Fruit fly (Drosophila melanogaster) whole organism, embryonic: ENCODE measurements around the gene mTerf3.
A peak's percentile ranks its signal among the peaks of the same experiment; 100 is the strongest.

Experiments used
- Atf-2 ChIP-seq: fragments of 200-800 bp; sonication (Bioruptor generic); optimal IDR thresholded peaks from 2 replicates; lab custom pipeline; 2016; ENCODE audit warnings: missing biosample characterization, missing genetic modification characterization
- Awh ChIP-seq: fragments of 200-800 bp; sonication (Bioruptor generic); IDR thresholded peaks from 2 replicates; pipeline ENCODE4, ENCODE4 v1.3.6; 2022; ENCODE audit warnings: missing biosample characterization, missing genetic modification characterization
- C15 ChIP-seq: fragments of 200-800 bp; sonication (Bioruptor generic); IDR thresholded peaks from 3 replicates; pipeline ENCODE4 v1.3.6; 2022; ENCODE audit warnings: missing biosample characterization, missing genetic modification characterization
- CG1024 ChIP-seq: fragments of 200-800 bp; sonication (Bioruptor generic); IDR thresholded peaks from 2 replicates; pipeline ENCODE4 v1.3.6; 2022; ENCODE audit warnings: missing biosample characterization, missing genetic modification characterization
- CG11093 ChIP-seq: fragments of 200-800 bp; sonication (Bioruptor generic); IDR thresholded peaks from 3 replicates; pipeline ENCODE4 v1.3.6; 2022; ENCODE audit warnings: missing biosample characterization, missing genetic modification characterization
- CG11560 ChIP-seq: fragments of 200-800 bp; sonication (Bioruptor generic); IDR thresholded peaks from 3 replicates; pipeline ENCODE4 v1.3.6; 2022; ENCODE audit warnings: missing biosample characterization, missing genetic modification characterization
- CG15073 ChIP-seq: fragments of 200-800 bp; sonication (Bioruptor generic); optimal IDR thresholded peaks from 2 replicates; lab custom pipeline; 2016; ENCODE audit warnings: missing biosample characterization, missing genetic modification characterization
- CG17802 ChIP-seq: fragments of 200-800 bp; sonication (Bioruptor generic); optimal IDR thresholded peaks from 2 replicates; lab custom pipeline; 2018; ENCODE audit warnings: missing biosample characterization, mild to moderate bottlenecking, missing genetic modification characterization, moderate library complexity
- CG1832 ChIP-seq: fragments of 200-800 bp; sonication (Bioruptor generic); optimal IDR thresholded peaks from 2 replicates; lab custom pipeline; 2017; ENCODE audit warnings: missing biosample characterization, mild to moderate bottlenecking, missing genetic modification characterization, inconsistent platforms
- CG3065 ChIP-seq: fragments of 200-800 bp; sonication (Bioruptor generic); optimal IDR thresholded peaks from 2 replicates; lab custom pipeline; 2016; ENCODE audit warnings: missing biosample characterization, missing genetic modification characterization
- CG3838 ChIP-seq: fragments of 200-800 bp; sonication (Bioruptor generic); optimal IDR thresholded peaks from 3 replicates; lab custom pipeline; 2016; ENCODE audit warnings: missing biosample characterization, missing genetic modification characterization
- CG43689 ChIP-seq: fragments of 200-800 bp; sonication (Bioruptor generic); IDR thresholded peaks from 2 replicates; pipeline ENCODE4 v1.3.6; 2022; ENCODE audit warnings: missing biosample characterization, missing genetic modification characterization
- CG4617 ChIP-seq: fragments of 200-800 bp; sonication (Bioruptor generic); optimal IDR thresholded peaks from 3 replicates; lab custom pipeline; 2016; ENCODE audit warnings: missing biosample characterization, missing genetic modification characterization, borderline replicate concordance
- CG6175 ChIP-seq: fragments of 200-800 bp; sonication (Bioruptor generic); IDR thresholded peaks from 3 replicates; pipeline ENCODE4 v1.3.6; 2022; ENCODE audit warnings: missing biosample characterization, missing genetic modification characterization
- CG7271 ChIP-seq: fragments of 200-800 bp; sonication (Bioruptor generic); optimal IDR thresholded peaks from 2 replicates; lab custom pipeline; 2018; ENCODE audit warnings: missing biosample characterization, mild to moderate bottlenecking, missing genetic modification characterization, moderate library complexity
- CG7372 ChIP-seq: fragments of 200-800 bp; sonication (Bioruptor generic); IDR thresholded peaks from 2 replicates; pipeline ENCODE4 v1.3.6; 2022; ENCODE audit warnings: missing biosample characterization, missing genetic modification characterization
- CG8388 ChIP-seq: fragments of 200-800 bp; sonication (Bioruptor generic); optimal IDR thresholded peaks from 2 replicates; lab custom pipeline; 2019; ENCODE audit warnings: missing biosample characterization, mild to moderate bottlenecking, missing genetic modification characterization, moderate library complexity
- CG9609 ChIP-seq: fragments of 200-800 bp; sonication (Bioruptor generic); optimal IDR thresholded peaks from 3 replicates; lab custom pipeline; 2016; ENCODE audit warnings: missing biosample characterization, missing genetic modification characterization
- Chrac-16 ChIP-seq: fragments of 200-800 bp; sonication (Bioruptor generic); optimal IDR thresholded peaks from 3 replicates; lab custom pipeline; 2016; ENCODE audit warnings: missing biosample characterization, missing genetic modification characterization
- Doc3 ChIP-seq: fragments of 200-800 bp; sonication (Bioruptor generic); IDR thresholded peaks from 3 replicates; pipeline ENCODE4 v1.3.6; 2022; ENCODE audit warnings: missing biosample characterization, missing genetic modification characterization; ENCODE audit not compliant: partially characterized antibody
- Ets65A ChIP-seq: fragments of 200-800 bp; sonication (Bioruptor generic); peaks from one replicate; lab custom pipeline; 2016; ENCODE audit warnings: missing biosample characterization, missing genetic modification characterization
- Ets97D ChIP-seq: fragments of 200-800 bp; sonication (Bioruptor generic); optimal IDR thresholded peaks from 3 replicates; lab custom pipeline; 2016; ENCODE audit warnings: missing biosample characterization, missing genetic modification characterization
- GATAe ChIP-seq: fragments of 200-800 bp; sonication (Bioruptor generic); conservative IDR thresholded peaks from 2 replicates; pipeline ENCODE4 v1.3.6; 2022; ENCODE audit warnings: missing biosample characterization, missing genetic modification characterization
- HLH3B ChIP-seq: fragments of 200-800 bp; sonication (Bioruptor generic); IDR thresholded peaks from 2 replicates; pipeline ENCODE4 v1.3.6; 2022; ENCODE audit warnings: missing biosample characterization, missing genetic modification characterization
- Hr3 ChIP-seq: fragments of 200-800 bp; sonication (Bioruptor generic); optimal IDR thresholded peaks from 3 replicates; lab custom pipeline; 2016; ENCODE audit warnings: missing biosample characterization, missing genetic modification characterization
- MBD-R2 ChIP-seq: fragments of 200-800 bp; sonication (Bioruptor generic); IDR thresholded peaks from 2 replicates; pipeline ENCODE4 v1.3.6; 2022; ENCODE audit warnings: missing biosample characterization, missing genetic modification characterization
- Nf-YA ChIP-seq: fragments of 200-800 bp; sonication (Bioruptor generic); IDR thresholded peaks from 2 replicates; pipeline ENCODE4 v1.3.6; 2022; ENCODE audit warnings: missing biosample characterization, missing genetic modification characterization
- Ravus ChIP-seq: fragments of 200-800 bp; sonication (Bioruptor generic); IDR thresholded peaks from 2 replicates; pipeline ENCODE4 v1.3.6; 2022; ENCODE audit warnings: missing biosample characterization, missing genetic modification characterization
- Rfx ChIP-seq: fragments of 200-800 bp; sonication (Bioruptor generic); IDR thresholded peaks from 2 replicates; pipeline ENCODE4 v1.3.6; 2022; ENCODE audit warnings: missing biosample characterization, missing genetic modification characterization
- TFAM ChIP-seq: fragments of 200-800 bp; sonication (Bioruptor generic); optimal IDR thresholded peaks from 2 replicates; lab custom pipeline; 2017; ENCODE audit warnings: missing biosample characterization, missing genetic modification characterization, inconsistent platforms
- ac ChIP-seq: fragments of 200-800 bp; sonication (Bioruptor generic); optimal IDR thresholded peaks from 3 replicates; lab custom pipeline; 2017; ENCODE audit warnings: missing biosample characterization, mild to moderate bottlenecking, missing genetic modification characterization
- amos ChIP-seq: fragments of 200-800 bp; sonication (Bioruptor generic); IDR thresholded peaks from 2 replicates; pipeline ENCODE4 v1.3.6; 2022; ENCODE audit warnings: missing biosample characterization, missing genetic modification characterization; ENCODE audit not compliant: partially characterized antibody
- cato ChIP-seq: fragments of 200-800 bp; sonication (Bioruptor generic); optimal IDR thresholded peaks from 2 replicates; lab custom pipeline; 2016; ENCODE audit warnings: missing biosample characterization, missing genetic modification characterization, borderline replicate concordance
- caup ChIP-seq: fragments of 200-800 bp; sonication (Bioruptor generic); optimal IDR thresholded peaks from 3 replicates; lab custom pipeline; 2017; ENCODE audit warnings: missing biosample characterization, mild to moderate bottlenecking, missing genetic modification characterization, moderate library complexity; ENCODE audit not compliant: severe bottlenecking
- chinmo ChIP-seq: fragments of 200-800 bp; sonication (Bioruptor generic); IDR thresholded peaks from 4 replicates; pipeline ENCODE4 v1.3.6; 2022; ENCODE audit warnings: missing biosample characterization, missing genetic modification characterization; ENCODE audit not compliant: partially characterized antibody
- dm ChIP-seq: fragments of 200-800 bp; sonication (Bioruptor generic); optimal IDR thresholded peaks from 3 replicates; lab custom pipeline; 2016; ENCODE audit warnings: missing biosample characterization, missing genetic modification characterization
- dpn ChIP-seq, 2 experiments: fragments of 200-800 bp; sonication (Bioruptor generic); optimal IDR thresholded peaks; 3 replicates each; lab custom pipeline; 2016; ENCODE audit warnings: missing biosample characterization in 2 of 2, missing genetic modification characterization in 2 of 2
- grau ChIP-seq: fragments of 200-800 bp; optimal IDR thresholded peaks from 3 replicates; lab custom pipeline; 2019; ENCODE audit warnings: missing biosample characterization, mild to moderate bottlenecking, missing genetic modification characterization, moderate library complexity
- ham ChIP-seq: fragments of 200-800 bp; sonication (Bioruptor generic); IDR thresholded peaks from 2 replicates; pipeline ENCODE4 v1.3.6; 2022; ENCODE audit warnings: missing biosample characterization, missing genetic modification characterization
- her ChIP-seq: fragments of 200-800 bp; sonication (Bioruptor generic); optimal IDR thresholded peaks from 2 replicates; lab custom pipeline; 2016; ENCODE audit warnings: missing biosample characterization, missing genetic modification characterization
- ken ChIP-seq: fragments of 200-800 bp; sonication (Bioruptor generic); IDR thresholded peaks from 3 replicates; pipeline ENCODE4 v1.3.6; 2022; ENCODE audit warnings: missing biosample characterization, missing genetic modification characterization
- lab ChIP-seq: fragments of 200-800 bp; sonication (Bioruptor generic); optimal IDR thresholded peaks from 3 replicates; lab custom pipeline; 2017; ENCODE audit warnings: missing biosample characterization, missing genetic modification characterization, mild to moderate bottlenecking, moderate library complexity, missing genetic modification reagents
- lov ChIP-seq, 2 experiments: fragments of 200-800 bp in 1 of 2; fragments of >200 bp in 1 of 2; sonication (Bioruptor generic) in 1 of 2; IDR thresholded peaks in 1 of 2; optimal IDR thresholded peaks in 1 of 2; 2 replicates in 1 of 2; 3 replicates in 1 of 2; pipeline versions ENCODE4 v1.3.6 to Lab custom; 2017 to 2022; ENCODE audit warnings: missing biosample characterization in 1 of 2, missing genetic modification characterization in 1 of 2
- otp ChIP-seq: fragments of 200-800 bp; sonication (Bioruptor generic); IDR thresholded peaks from 3 replicates; pipeline ENCODE4, ENCODE4 v1.3.6; 2022; ENCODE audit warnings: missing biosample characterization, missing genetic modification characterization
- pum ChIP-seq: fragments of 200-800 bp; sonication (Bioruptor generic); optimal IDR thresholded peaks from 2 replicates; lab custom pipeline; 2016; ENCODE audit warnings: missing biosample characterization, missing genetic modification characterization
- pzg ChIP-seq: fragments of 200-800 bp; sonication (Bioruptor generic); optimal IDR thresholded peaks from 3 replicates; lab custom pipeline; 2018; ENCODE audit warnings: missing biosample characterization, mild to moderate bottlenecking, missing genetic modification characterization, moderate library complexity
- sob ChIP-seq: fragments of 200-800 bp; sonication (Bioruptor generic); IDR thresholded peaks from 2 replicates; pipeline ENCODE4 v1.3.6; 2022; ENCODE audit warnings: missing biosample characterization, missing genetic modification characterization
- ssp ChIP-seq: fragments of 200-800 bp; sonication (Bioruptor generic); IDR thresholded peaks from 2 replicates; pipeline ENCODE4 v1.3.6; 2022; ENCODE audit warnings: missing biosample characterization, missing genetic modification characterization

mTerf3 gene

dm6 chr3L:20540182-20540974 lies 19.8 kb upstream of the mTerf3 start, which contains the start of gene Rcd2 (continued):
- TF ChIP-seq her (no peak), chinmo (peak; percentile 81; the same call in 3 of the 4 replicates), dpn (GFP tag; optimal IDR thresholded peaks at IDR 0.05; lab: Kevin White, UChicago) (peak; percentile 28 to 65), CG15073 (GFP tag; lab: Kevin White, UChicago) (no peak), Doc3 (GFP tag; lab: Robert Waterston, UW) (peak; percentile 86; the same call in 2 of the 3 replicates), Hr3 (GFP tag; lab: Kevin White, UChicago) (peak; percentile 59), grau (tag; lab: Kevin White, UChicago) (peak; percentile 92), CG43689 (GFP tag; lab: Robert Waterston, UW) (no peak), HLH3B (peak; percentile 58; the same call in 1 of the 2 replicates), caup (GFP tag; lab: Kevin White, UChicago) (peak; percentile 88), lov (optimal IDR thresholded peaks at IDR 0.05; lab: Kevin White, UChicago) (no peak), lov (GFP tag; IDR thresholded peaks at IDR 0.05; lab: Robert Waterston, UW) (peak; percentile 47; the same call in 1 of the 3 replicates), dm (no peak), ham (GFP tag; lab: Robert Waterston, UW) (no peak), sob (GFP tag; lab: Robert Waterston, UW) (peak; percentile 82), CG4617 (no peak), C15 (GFP tag; lab: Robert Waterston, UW) (0 out of 3 replicates have a peak, but pooled peaks have one; percentile 28), pum (peak; percentile 41), Ets65A (peak; percentile 28), CG3838 (peak; percentile 85), MBD-R2 (peak; percentile 22; the same call in 1 of the 2 replicates), Rfx (GFP tag; lab: Robert Waterston, UW) (peak; percentile 85), otp (no peak), lab (peak; percentile 94), ac (peak; percentile 33), Atf-2 (GFP tag; lab: Kevin White, UChicago) (peak; percentile 22), CG3065 (no peak), CG7271 (tag; lab: Kevin White, UChicago) (peak; percentile 58), CG8388 (GFP tag; lab: Kevin White, UChicago) (peak; percentile 67), CG17802 (no peak), CG11560 (tag; lab: Robert Waterston, UW) (0 out of 3 replicates have a peak, but pooled peaks have one; percentile 41), ssp (GFP tag; lab: Robert Waterston, UW) (no peak), GATAe (GFP tag; lab: Robert Waterston, UW) (no peak), amos (GFP tag; lab: Robert Waterston, UW) (peak; percentile 94; the same call in 1 of the 2 replicates), cato (GFP tag; lab: Kevin White, UChicago) (no peak), CG6175 (GFP tag; lab: Robert Waterston, UW) (peak; percentile 43; the same call in 1 of the 3 replicates), CG9609 (GFP tag; lab: Kevin White, UChicago) (peak; percentile 35), CG11093 (GFP tag; lab: Robert Waterston, UW) (no peak; the same call in 2 of the 3 replicates), TFAM (GFP tag; lab: Kevin White, UChicago) (peak; percentile 34), CG1832 (no peak), Ets97D (GFP tag; lab: Kevin White, UChicago) (peak; percentile 60), Ravus (peak; percentile 15; the same call in 1 of the 2 replicates), ken (GFP tag; lab: Robert Waterston, UW) (no peak; the same call in 2 of the 3 replicates), Awh (GFP tag; lab: Robert Waterston, UW) (peak; percentile 64; the same call in 1 of the 2 replicates), CG7372 (GFP tag; lab: Robert Waterston, UW) (peak; percentile 92), Chrac-16 (GFP tag; lab: Kevin White, UChicago) (no peak), Nf-YA (GFP tag; lab: Robert Waterston, UW) (peak; percentile 51; the same call in 1 of the 2 replicates), CG1024 (GFP tag; lab: Robert Waterston, UW) (no peak), pzg (GFP tag; lab: Kevin White, UChicago) (peak; percentile 57)
